Fruit fly (Drosophila melanogaster): ENCODE measurements around the gene skd.

Gene skd

DNA sequence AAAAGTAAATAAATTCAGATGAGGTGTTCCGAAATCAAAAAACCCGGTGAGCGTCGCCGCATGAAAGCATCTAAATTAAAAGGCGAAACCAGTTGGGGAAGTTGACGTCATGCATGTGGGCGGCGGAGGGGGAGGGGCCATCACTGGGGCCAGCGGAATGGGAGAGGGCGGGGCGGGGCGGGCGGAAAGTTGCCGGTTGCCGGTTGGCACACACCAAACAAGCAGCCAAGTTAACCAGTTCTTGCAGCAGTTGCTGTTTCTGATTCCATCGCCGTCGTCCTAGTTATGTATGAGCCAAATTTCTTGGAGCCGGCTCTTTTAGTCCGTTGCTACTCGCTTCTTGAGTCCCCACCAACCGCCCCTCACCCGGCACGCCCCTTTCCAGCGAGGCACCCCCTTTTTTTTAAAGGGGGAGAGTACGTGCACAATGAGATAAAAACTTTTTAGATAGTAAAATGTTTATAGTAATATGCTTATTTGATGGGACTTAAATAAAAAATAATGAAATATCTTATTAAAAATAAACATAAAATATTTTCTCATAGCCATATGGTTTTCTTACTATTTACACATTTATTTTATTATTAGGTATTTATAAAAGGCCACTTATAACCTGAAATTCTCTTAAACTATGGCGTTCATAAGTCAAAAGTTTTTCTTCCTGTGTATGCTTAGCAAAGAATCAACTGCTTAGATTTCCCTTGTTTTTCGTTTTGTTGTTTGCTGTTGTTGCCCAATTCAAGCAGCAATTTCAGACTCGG is 25.1 kb upstream of the skd start (continued):
- TF ChIP-seq cad (GFP tag; optimal IDR thresholded peaks at IDR 0.05): no peak
- no peak for TF ChIP-seq ac (GFP tag; optimal IDR thresholded peaks at IDR 0.05)
- no peak for TF ChIP-seq tio (GFP tag; optimal IDR thresholded peaks at IDR 0.05)
- TF ChIP-seq CG16815 (GFP tag; optimal IDR thresholded peaks at IDR 0.05): no peak
- TF ChIP-seq B-H2 (GFP tag; optimal IDR thresholded peaks at IDR 0.05): no peak
- no peak for TF ChIP-seq bowl (GFP tag; IDR thresholded peaks at IDR 0.05)
- TF ChIP-seq CG34422 (GFP tag; IDR thresholded peaks at IDR 0.05): peak; percentile 75; the same call in 1 of the 3 replicates
- no peak for TF ChIP-seq CTCF (GFP tag; optimal IDR thresholded peaks at IDR 0.05)
- TF ChIP-seq phol (tag; optimal IDR thresholded peaks at IDR 0.05): no peak
- no peak for TF ChIP-seq gcm2 (GFP tag; optimal IDR thresholded peaks at IDR 0.05)
- peak; percentile 18 for TF ChIP-seq Sox102F (GFP tag; optimal IDR thresholded peaks at IDR 0.05)
- no peak for TF ChIP-seq psq (GFP tag; optimal IDR thresholded peaks at IDR 0.05)
- TF ChIP-seq hbn (GFP tag; IDR thresholded peaks at IDR 0.05; ENCODE audit: partially characterized antibody): no peak
- peak; percentile 18 for TF ChIP-seq sd (tag; optimal IDR thresholded peaks at IDR 0.05)
- no peak for TF ChIP-seq CG12155 (GFP tag; optimal IDR thresholded peaks at IDR 0.05)
- no peak for TF ChIP-seq CG17186 (GFP tag; optimal IDR thresholded peaks at IDR 0.05)
- TF ChIP-seq wor (GFP tag; IDR thresholded peaks at IDR 0.05): no peak
- no peak for TF ChIP-seq CG17359 (tag; optimal IDR thresholded peaks at IDR 0.05)
- TF ChIP-seq shn (GFP tag; optimal IDR thresholded peaks at IDR 0.05): no peak
- no peak for TF ChIP-seq CG3726 (GFP tag; IDR thresholded peaks at IDR 0.05)
- no peak for TF ChIP-seq CG15696 (tag; optimal IDR thresholded peaks at IDR 0.05)
- TF ChIP-seq inv (GFP tag; IDR thresholded peaks at IDR 0.05; ENCODE audit: partially characterized antibody): no peak
- TF ChIP-seq nom (GFP tag; optimal IDR thresholded peaks at IDR 0.05): peak; percentile 11
- TF ChIP-seq CG31365 (tag; optimal IDR thresholded peaks at IDR 0.05): no peak
- no peak for TF ChIP-seq Sry-δ (GFP tag; optimal IDR thresholded peaks at IDR 0.05)
- TF ChIP-seq chinmo (GFP tag; IDR thresholded peaks at IDR 0.05; ENCODE audit: partially characterized antibody): peak; percentile 69; the same call in 1 of the 4 replicates
- TF ChIP-seq Dfd (GFP tag; optimal IDR thresholded peaks at IDR 0.05): no peak
- no peak for TF ChIP-seq Jarid2 (GFP tag; optimal IDR thresholded peaks at IDR 0.05)
- TF ChIP-seq onecut (GFP tag; IDR thresholded peaks at IDR 0.05): no peak
- no peak for TF ChIP-seq al (GFP tag; IDR thresholded peaks at IDR 0.05)
- no peak for TF ChIP-seq tx (GFP tag; optimal IDR thresholded peaks at IDR 0.05)
- TF ChIP-seq stc (GFP tag; IDR thresholded peaks at IDR 0.05): 0 out of 2 replicates have a peak, but pooled peaks have one; percentile 5
- no peak for TF ChIP-seq CG3847 (GFP tag; IDR thresholded peaks at IDR 0.05)
- no peak for TF ChIP-seq dan (GFP tag; IDR thresholded peaks at IDR 0.05)
- peak; percentile 39 for TF ChIP-seq bbx (GFP tag; IDR thresholded peaks at IDR 0.05; ENCODE audit: partially characterized antibody)
- no peak for TF ChIP-seq Gug (GFP tag; IDR thresholded peaks at IDR 0.05)
- no peak for TF ChIP-seq CG15011 (GFP tag; optimal IDR thresholded peaks at IDR 0.05)

dm6 chr3L:21050068-21050736 is 23.0 kb upstream of the skd start:
- TF ChIP-seq CG32532 (GFP tag; IDR thresholded peaks at IDR 0.05): 0 out of 2 replicates have a peak, but pooled peaks have one; percentile 24
- no peak for TF ChIP-seq hkb (optimal IDR thresholded peaks at IDR 0.05)
- peak; percentile 19; the same call in 1 of the 2 replicates for TF ChIP-seq hkb (GFP tag; IDR thresholded peaks at IDR 0.05)
- TF ChIP-seq nerfin-1 (tag; optimal IDR thresholded peaks at IDR 0.05): peak; percentile 76
- TF ChIP-seq mld (GFP tag; IDR thresholded peaks at IDR 0.05; ENCODE audit: partially characterized antibody): no peak
- TF ChIP-seq sens (GFP tag): peak; percentile 64
- TF ChIP-seq bowl (GFP tag; IDR thresholded peaks at IDR 0.05): no peak
- TF ChIP-seq CG18619 (GFP tag; optimal IDR thresholded peaks at IDR 0.05): peak; percentile 16
- TF ChIP-seq CG8290 (GFP tag; optimal IDR thresholded peaks at IDR 0.05): no peak
- TF ChIP-seq CG8290 (tag; optimal IDR thresholded peaks at IDR 0.05): peak in 1 of 2 experiments; percentile 4
- TF ChIP-seq Fer1 (GFP tag; optimal IDR thresholded peaks at IDR 0.05): no peak
- TF ChIP-seq az2 (GFP tag; optimal IDR thresholded peaks at IDR 0.05): no peak
- TF ChIP-seq ftz-f1 (GFP tag; optimal IDR thresholded peaks at IDR 0.05): no peak
- no peak for TF ChIP-seq HLH54F (GFP tag; optimal IDR thresholded peaks at IDR 0.05)
- TF ChIP-seq CG3281 (GFP tag; optimal IDR thresholded peaks at IDR 0.05): peak; percentile 28
- peak; percentile 29 for TF ChIP-seq CG17385 (GFP tag; optimal IDR thresholded peaks at IDR 0.05)
